Fruit fly (Drosophila melanogaster): Measurements from ENCODE around the gene Coprox.

- TF ChIP-seq Pif1B (GFP tag; optimal IDR thresholded peaks at IDR 0.05) (no peak), CG12605 (GFP tag; IDR thresholded peaks at IDR 0.05) (no peak), gl (tag; optimal IDR thresholded peaks at IDR 0.05) (no peak), D1 (tag; optimal IDR thresholded peaks at IDR 0.05) (no peak)
These were observed 7.4 kb downstream of the Coprox start, which contains the start of gene snRNP-U1-70K for dm6 chr2L:6971597-6972036.

All from whole organism, pupa.